Fruit fly (Drosophila melanogaster): Measurements from ENCODE around the gene CG4496.

CG4496 gene

dm6 chr2L:7194351-7195037 is 4.7 kb upstream of the CG4496 start, which contains the start of gene CG4497:
CG4497 (minus strand) TSS chr2L:7194588.
- TF ChIP-seq ovo (GFP tag; optimal IDR thresholded peaks at IDR 0.05) (peak; percentile 90), pad (GFP tag; optimal IDR thresholded peaks at IDR 0.05) (peak; percentile 84), bab1 (GFP tag; optimal IDR thresholded peaks at IDR 0.05) (peak; percentile 97), Hr96 (GFP tag; optimal IDR thresholded peaks at IDR 0.05) (peak; percentile 96), Clk (GFP tag; optimal IDR thresholded peaks at IDR 0.05) (peak; percentile 95), CG7101 (tag; optimal IDR thresholded peaks at IDR 0.05) (peak; percentile 89), CG7045 (GFP tag; optimal IDR thresholded peaks at IDR 0.05) (peak; percentile 93), CG5204 (GFP tag; optimal IDR thresholded peaks at IDR 0.05) (peak; percentile 96), CG14711 (tag; optimal IDR thresholded peaks at IDR 0.05) (peak; percentile 84), CG1620 (GFP tag; optimal IDR thresholded peaks at IDR 0.05) (peak; percentile 98), Crg-1 (GFP tag; optimal IDR thresholded peaks at IDR 0.05) (peak; percentile 96), cic (GFP tag; optimal IDR thresholded peaks at IDR 0.05) (peak; percentile 71), CG11617 (GFP tag; optimal IDR thresholded peaks at IDR 0.05) (peak; percentile 95), tj (GFP tag; optimal IDR thresholded peaks at IDR 0.05) (peak; percentile 82), CG33017 (tag; optimal IDR thresholded peaks at IDR 0.05) (peak; percentile 73), CG12768 (GFP tag; optimal IDR thresholded peaks at IDR 0.05) (peak; percentile 92), cnc (optimal IDR thresholded peaks at IDR 0.05) (no peak), toe (GFP tag; optimal IDR thresholded peaks at IDR 0.05) (peak; percentile 98), kay (GFP tag; ENCODE audit: borderline replicate concordance) (peak; percentile 93), Mnt (GFP tag; optimal IDR thresholded peaks at IDR 0.05) (peak; percentile 88)

- TF ChIP-seq CG14711 (tag; optimal IDR thresholded peaks at IDR 0.05) (peak; percentile 95), Mnt (GFP tag; optimal IDR thresholded peaks at IDR 0.05) (peak; percentile 94), cic (GFP tag; optimal IDR thresholded peaks at IDR 0.05) (peak; percentile 78), Crg-1 (GFP tag; optimal IDR thresholded peaks at IDR 0.05) (peak; percentile 96), bab1 (GFP tag; optimal IDR thresholded peaks at IDR 0.05) (peak; percentile 98), CG12768 (GFP tag; optimal IDR thresholded peaks at IDR 0.05) (peak; percentile 98), pad (GFP tag; optimal IDR thresholded peaks at IDR 0.05) (peak; percentile 93), CG33017 (tag; optimal IDR thresholded peaks at IDR 0.05) (peak; percentile 98), CG7101 (tag; optimal IDR thresholded peaks at IDR 0.05) (peak; percentile 98), Clk (GFP tag; optimal IDR thresholded peaks at IDR 0.05) (peak; percentile 98), toe (GFP tag; optimal IDR thresholded peaks at IDR 0.05) (peak; percentile 97), CG7045 (GFP tag; optimal IDR thresholded peaks at IDR 0.05) (peak; percentile 99), CG5204 (GFP tag; optimal IDR thresholded peaks at IDR 0.05) (peak; percentile 99), cnc (optimal IDR thresholded peaks at IDR 0.05) (no peak), tj (GFP tag; optimal IDR thresholded peaks at IDR 0.05) (peak; percentile 93), CG11617 (GFP tag; optimal IDR thresholded peaks at IDR 0.05) (peak; percentile 98), kay (GFP tag; ENCODE audit: borderline replicate concordance) (peak; percentile 95), CG1620 (GFP tag; optimal IDR thresholded peaks at IDR 0.05) (peak; percentile 98), ovo (GFP tag; optimal IDR thresholded peaks at IDR 0.05) (peak; percentile 97), Hr96 (GFP tag; optimal IDR thresholded peaks at IDR 0.05) (peak; percentile 97)
Measured at dm6 chr2L:7188530-7188996, 1.2 kb downstream of the CG4496 start.

dm6 chr2L:7187920-7188529 is 1.8 kb downstream of the CG4496 start:
- TF ChIP-seq CG11617 (GFP tag; optimal IDR thresholded peaks at IDR 0.05) (no peak), Clk (GFP tag; optimal IDR thresholded peaks at IDR 0.05) (no peak), Hr96 (GFP tag; optimal IDR thresholded peaks at IDR 0.05) (no peak)

dm6 chr2L:7181978-7182392 is 7.8 kb downstream of the CG4496 start, which contains the start of gene MICU1:
MICU1 (plus strand) TSS chr2L:7182234.
- TF ChIP-seq Mnt (GFP tag; optimal IDR thresholded peaks at IDR 0.05) (peak; percentile 24), CG33017 (tag; optimal IDR thresholded peaks at IDR 0.05) (no peak), CG14711 (tag; optimal IDR thresholded peaks at IDR 0.05) (peak; percentile 39), CG7101 (tag; optimal IDR thresholded peaks at IDR 0.05) (no peak), CG5204 (GFP tag; optimal IDR thresholded peaks at IDR 0.05) (no peak), CG11617 (GFP tag; optimal IDR thresholded peaks at IDR 0.05) (peak; percentile 15), bab1 (GFP tag; optimal IDR thresholded peaks at IDR 0.05) (peak; percentile 32), CG12768 (GFP tag; optimal IDR thresholded peaks at IDR 0.05) (no peak)

dm6 chr2L:7179276-7179675 is 10.5 kb downstream of the CG4496 start:
- TF ChIP-seq CG1620 (GFP tag; optimal IDR thresholded peaks at IDR 0.05) (no peak), cic (GFP tag; optimal IDR thresholded peaks at IDR 0.05) (no peak), CG7045 (GFP tag; optimal IDR thresholded peaks at IDR 0.05) (no peak), CG5204 (GFP tag; optimal IDR thresholded peaks at IDR 0.05) (no peak), Crg-1 (GFP tag; optimal IDR thresholded peaks at IDR 0.05) (no peak), pad (GFP tag; optimal IDR thresholded peaks at IDR 0.05) (no peak), tj (GFP tag; optimal IDR thresholded peaks at IDR 0.05) (no peak), kay (GFP tag; ENCODE audit: borderline replicate concordance) (no peak)

dm6 chr2L:7175786-7176185 is 14.0 kb downstream of the CG4496 start:
- TF ChIP-seq CG11617 (GFP tag; optimal IDR thresholded peaks at IDR 0.05) (no peak), CG5204 (GFP tag; optimal IDR thresholded peaks at IDR 0.05) (no peak), tj (GFP tag; optimal IDR thresholded peaks at IDR 0.05) (no peak), CG12768 (GFP tag; optimal IDR thresholded peaks at IDR 0.05) (no peak), Clk (GFP tag; optimal IDR thresholded peaks at IDR 0.05) (no peak), CG33017 (tag; optimal IDR thresholded peaks at IDR 0.05) (no peak), CG7045 (GFP tag; optimal IDR thresholded peaks at IDR 0.05) (no peak), ovo (GFP tag; optimal IDR thresholded peaks at IDR 0.05) (no peak), cnc (optimal IDR thresholded peaks at IDR 0.05) (no peak), cic (GFP tag; optimal IDR thresholded peaks at IDR 0.05) (no peak), CG7101 (tag; optimal IDR thresholded peaks at IDR 0.05) (no peak), Mnt (GFP tag; optimal IDR thresholded peaks at IDR 0.05) (no peak), Crg-1 (GFP tag; optimal IDR thresholded peaks at IDR 0.05) (no peak), kay (GFP tag; ENCODE audit: borderline replicate concordance) (no peak)

All from whole organism, adult.